Worm (Caenorhabditis elegans): ENCODE results near the gene R06F6.8.

DNA sequence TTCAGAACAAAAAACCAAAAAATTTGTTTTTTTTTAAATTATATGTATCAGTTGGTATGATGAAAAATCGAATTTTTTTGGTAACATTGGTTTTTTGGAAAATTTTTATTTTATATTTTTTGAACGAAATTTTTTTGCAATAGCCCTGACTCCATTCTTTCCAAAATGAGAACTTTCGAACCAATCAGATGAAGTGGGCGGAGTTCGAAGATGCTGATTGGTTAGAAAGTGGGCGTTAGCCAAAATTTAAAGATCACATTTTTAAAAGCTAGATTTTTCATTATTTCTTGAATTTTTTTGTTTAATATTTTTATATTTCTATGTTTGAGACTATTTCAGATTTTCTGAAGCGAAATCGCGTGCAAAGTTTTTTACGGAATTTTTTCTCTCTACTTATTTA, 41.5 kb upstream of the R06F6.8 start:
- TF ChIP-seq madf-2 (tag; optimal IDR thresholded peaks at IDR 0.05), result no peak
- no peak for TF ChIP-seq dmd-4 (tag; optimal IDR thresholded peaks at IDR 0.05; ENCODE audit: borderline replicate concordance)
- TF ChIP-seq hlh-30 (tag; optimal IDR thresholded peaks at IDR 0.05; ENCODE audit: insufficient read depth), result no peak
- no peak for TF ChIP-seq syd-9 (tag; optimal IDR thresholded peaks at IDR 0.05)
- TF ChIP-seq pqm-1 (tag; optimal IDR thresholded peaks at IDR 0.05), result no peak
- no peak for TF ChIP-seq fkh-10 (GFP tag; optimal IDR thresholded peaks at IDR 0.05)
- TF ChIP-seq ceh-6 (GFP tag; optimal IDR thresholded peaks at IDR 0.05), result no peak
- no peak for TF ChIP-seq sox-2 (GFP tag; IDR thresholded peaks at IDR 0.05)
- no peak for TF ChIP-seq ceh-22 (tag; optimal IDR thresholded peaks at IDR 0.05)
- no peak for TF ChIP-seq ref-2 (tag; optimal IDR thresholded peaks at IDR 0.05)
- no peak for TF ChIP-seq K09A11.1 (tag; optimal IDR thresholded peaks at IDR 0.05; ENCODE audit: insufficient read depth)
- no peak for TF ChIP-seq nhr-11 (tag; optimal IDR thresholded peaks at IDR 0.05)
- no peak for TF ChIP-seq rnt-1 (tag; optimal IDR thresholded peaks at IDR 0.05)
- TF ChIP-seq ceh-2 (tag; optimal IDR thresholded peaks at IDR 0.05), result no peak

All from whole organism, late embryonic.